Worm (Caenorhabditis elegans) whole organism, L1 larva: Measurements from ENCODE around the gene nlp-2.

Source experiments
- blmp-1 ChIP-seq: fragments of 150-350 bp; optimal IDR thresholded peaks from 2 replicates; lab custom pipeline; 2014; ENCODE audit warnings: missing biosample characterization, missing genetic modification characterization
- elt-3 ChIP-seq, 6 experiments: fragments of 150-350 bp in 1 of 6; sonication (generic microtip); optimal IDR thresholded peaks; 2 replicates each; lab custom pipeline; 2017 to 2018; ENCODE audit warnings: missing biosample characterization in 6 of 6, missing genetic modification characterization in 6 of 6, inconsistent platforms in 1 of 6
- lin-13 ChIP-seq: fragments of 150-350 bp; optimal IDR thresholded peaks from 2 replicates; lab custom pipeline; 2014; ENCODE audit warnings: missing biosample characterization, missing genetic modification reagents, missing genetic modification characterization
- lin-39 ChIP-seq: fragments of 150-350 bp; optimal IDR thresholded peaks from 2 replicates; lab custom pipeline; 2014; ENCODE audit warnings: missing biosample characterization, missing genetic modification reagents, missing genetic modification characterization
- mdl-1 ChIP-seq, 2 experiments: fragments of 150-350 bp; optimal IDR thresholded peaks; 2 replicates each; lab custom pipeline; 2014 to 2017; ENCODE audit warnings: missing biosample characterization in 2 of 2, missing genetic modification characterization in 2 of 2, inconsistent platforms in 1 of 2
- mep-1 ChIP-seq: fragments of 150-350 bp; optimal IDR thresholded peaks from 2 replicates; lab custom pipeline; 2014; ENCODE audit warnings: missing biosample characterization, missing genetic modification characterization
- nhr-12 ChIP-seq: sonication (generic microtip); optimal IDR thresholded peaks from 2 replicates; lab custom pipeline; 2017; ENCODE audit warnings: missing biosample characterization, missing genetic modification characterization
- nhr-20 ChIP-seq: sonication (generic microtip); optimal IDR thresholded peaks from 2 replicates; lab custom pipeline; 2016; ENCODE audit warnings: mild to moderate bottlenecking, missing genetic modification characterization, missing compliant biosample characterization
- nhr-28 ChIP-seq: fragments of 150-350 bp; optimal IDR thresholded peaks from 2 replicates; lab custom pipeline; 2014; ENCODE audit warnings: missing biosample characterization, missing genetic modification characterization
- nhr-76 ChIP-seq: sonication (generic microtip); optimal IDR thresholded peaks from 2 replicates; lab custom pipeline; 2017; ENCODE audit warnings: missing biosample characterization, missing genetic modification characterization
- pag-3 ChIP-seq: sonication (generic microtip); optimal IDR thresholded peaks from 2 replicates; lab custom pipeline; 2017; ENCODE audit warnings: missing genetic modification characterization, mild to moderate bottlenecking, missing compliant biosample characterization, antibody characterized with exemption, borderline replicate concordance; ENCODE audit not compliant: insufficient read depth
- pqm-1 ChIP-seq: sonication (generic microtip); optimal IDR thresholded peaks from 3 replicates; lab custom pipeline; 2017; ENCODE audit warnings: missing biosample characterization, missing genetic modification characterization
- xbp-1 ChIP-seq: sonication (generic microtip); optimal IDR thresholded peaks from 2 replicates; lab custom pipeline; 2016; ENCODE audit warnings: missing genetic modification characterization, missing compliant biosample characterization
- zip-4 ChIP-seq: fragments of 200-800 bp; sonication (Bioruptor generic); optimal IDR thresholded peaks from 2 replicates; lab custom pipeline; 2018; ENCODE audit warnings: mild to moderate bottlenecking, missing genetic modification characterization, moderate library complexity, missing compliant biosample characterization

DNA sequence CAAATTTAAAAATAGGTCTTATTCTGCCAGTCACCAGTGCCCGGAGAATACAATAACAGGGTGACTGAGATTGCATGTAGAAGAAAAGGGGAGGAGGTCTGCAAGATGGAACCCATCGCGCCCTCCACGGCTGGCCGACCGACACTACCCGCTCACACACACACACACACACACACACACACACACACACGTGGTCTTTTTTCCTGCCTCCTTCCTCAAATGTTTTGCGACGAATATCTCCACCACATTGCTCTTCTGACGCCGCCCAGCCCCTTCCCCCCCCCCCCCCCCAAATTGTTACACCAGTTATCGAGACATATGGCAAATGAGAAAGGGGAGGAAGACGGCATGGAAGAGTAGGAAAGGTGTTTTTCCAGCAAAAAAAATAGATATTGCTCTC is 22.8 kb downstream of the nlp-2 start:
- TF ChIP-seq nhr-76 (no peak), mep-1 (tag; lab: Kevin White, UChicago) (no peak), lin-13 (no peak), nhr-20 (peak; percentile 23), nhr-28 (no peak), blmp-1 (tag; lab: Kevin White, UChicago) (no peak), lin-39 (tag; lab: Kevin White, UChicago) (no peak), pqm-1 (no peak), pag-3 (tag; lab: Kevin White, UChicago) (no peak), nhr-12 (tag; lab: Kevin White, UChicago) (no peak), xbp-1 (tag; lab: Kevin White, UChicago) (no peak), mdl-1 (tag; optimal IDR thresholded peaks at IDR 0.05; lab: Kevin White, UChicago) (peak in 1 of 2 experiments; percentile 67), zip-4 (GFP tag; lab: Kevin White, UChicago) (peak; percentile 5), elt-3 (tag; optimal IDR thresholded peaks at IDR 0.05; lab: Kevin White, UChicago) (no peak)
